Worm (Caenorhabditis elegans): ENCODE measurements around the gene C45E5.1.

DNA sequence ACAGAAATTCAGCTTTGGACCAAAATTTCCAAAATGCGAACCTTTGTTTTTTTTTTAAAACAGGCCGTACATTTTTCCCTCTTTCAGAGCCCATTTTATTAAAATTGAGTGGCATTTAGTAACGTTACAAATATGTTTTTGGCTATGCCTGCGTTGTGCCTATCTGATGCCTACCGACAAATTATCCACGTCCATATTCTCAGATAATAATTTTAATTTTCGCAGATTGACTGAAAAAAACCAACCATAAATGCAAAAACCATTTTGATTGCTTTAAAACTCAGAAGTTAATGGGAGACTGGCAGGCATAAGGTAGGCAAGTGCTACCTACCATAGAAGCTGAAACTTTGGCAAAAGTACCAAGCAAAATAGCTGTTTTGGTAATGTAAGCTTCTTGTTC lies 16.5 kb downstream of the C45E5.1 start:
- TF ChIP-seq ceh-27 (GFP tag; optimal IDR thresholded peaks at IDR 0.05) = no peak
- no peak for TF ChIP-seq ets-4 (GFP tag; optimal IDR thresholded peaks at IDR 0.05)
- no peak for TF ChIP-seq unc-62 (GFP tag; optimal IDR thresholded peaks at IDR 0.05)
- no peak for TF ChIP-seq ama-1 (optimal IDR thresholded peaks at IDR 0.05)
- TF ChIP-seq ama-1 (GFP tag; optimal IDR thresholded peaks at IDR 0.05) = no peak
- no peak for TF ChIP-seq ztf-6 (GFP tag; IDR thresholded peaks at IDR 0.05)
- TF ChIP-seq K11D2.4 (GFP tag; IDR thresholded peaks at IDR 0.05) = no peak

Data from whole organism, young adult.